Worm (Caenorhabditis elegans) whole organism, young adult: Measurements from ENCODE around the gene npr-12.

Experiments used
- B0035.1 ChIP-seq: sonication (generic microtip); optimal IDR thresholded peaks from 2 replicates; lab custom pipeline; 2016; ENCODE audit warnings: missing genetic modification characterization, mild to moderate bottlenecking, missing compliant biosample characterization, missing genotype, missing genetic modification reagents
- B0336.3 ChIP-seq: fragments of 200-800 bp; sonication (Bioruptor generic); IDR thresholded peaks from 2 replicates; pipeline ENCODE4 v1.3.6; 2022; ENCODE audit warnings: missing genetic modification characterization, missing compliant biosample characterization
- D2030.7 ChIP-seq: fragments of 200-800 bp; sonication (Bioruptor generic); IDR thresholded peaks from 2 replicates; pipeline ENCODE4 v1.3.6; 2022; ENCODE audit warnings: missing genetic modification reagents, missing genetic modification characterization, missing compliant biosample characterization
- F33H1.4 ChIP-seq: fragments of 200-800 bp; sonication (Bioruptor generic); IDR thresholded peaks from 2 replicates; pipeline ENCODE4 v1.3.6; 2022; ENCODE audit warnings: missing genetic modification reagents, missing genetic modification characterization, missing compliant biosample characterization
- F39B2.1 ChIP-seq: fragments of 200-800 bp; sonication (Bioruptor generic); IDR thresholded peaks from 2 replicates; pipeline ENCODE4 v1.3.6; 2022; ENCODE audit warnings: missing genetic modification reagents, missing genetic modification characterization, missing compliant biosample characterization
- F49E8.2 ChIP-seq: sonication (generic microtip); optimal IDR thresholded peaks from 3 replicates; lab custom pipeline; 2017; ENCODE audit warnings: missing genetic modification characterization, mild to moderate bottlenecking, missing compliant biosample characterization, antibody characterized with exemption, moderate library complexity; ENCODE audit not compliant: insufficient read depth
- Y53G8AR.9 ChIP-seq: fragments of 200-800 bp; sonication (Bioruptor generic); conservative IDR thresholded peaks from 2 replicates; pipeline ENCODE4 v1.3.6; 2022; ENCODE audit warnings: missing genetic modification reagents, missing genetic modification characterization, missing compliant biosample characterization
- athp-1 ChIP-seq: sonication (generic microtip); optimal IDR thresholded peaks from 2 replicates; lab custom pipeline; 2017; ENCODE audit warnings: mild to moderate bottlenecking, missing genetic modification characterization, missing compliant biosample characterization
- attf-5 ChIP-seq: fragments of 200-800 bp; sonication (Bioruptor generic); optimal IDR thresholded peaks from 2 replicates; lab custom pipeline; 2018; ENCODE audit warnings: mild to moderate bottlenecking, missing genetic modification characterization, missing compliant biosample characterization
- attf-6 ChIP-seq: fragments of 200-800 bp; sonication (Bioruptor generic); IDR thresholded peaks from 2 replicates; pipeline ENCODE4 v1.3.6; 2022; ENCODE audit warnings: missing genetic modification reagents, missing genetic modification characterization, missing compliant biosample characterization
- cebp-2 ChIP-seq: fragments of 200-800 bp; sonication (Bioruptor generic); IDR thresholded peaks from 2 replicates; pipeline ENCODE4 v1.3.6; 2022; ENCODE audit warnings: missing genetic modification characterization, missing compliant biosample characterization
- ceh-100 ChIP-seq: fragments of 200-800 bp; sonication (Bioruptor generic); IDR thresholded peaks from 2 replicates; pipeline ENCODE4 v1.3.6; 2022; ENCODE audit warnings: missing genetic modification reagents, missing genetic modification characterization, missing compliant biosample characterization
- ceh-40 ChIP-seq: fragments of 200-800 bp; sonication (Bioruptor generic); IDR thresholded peaks from 2 replicates; pipeline ENCODE4 v1.3.6; 2022; ENCODE audit warnings: missing genetic modification characterization, missing compliant biosample characterization
- ceh-58 ChIP-seq: fragments of 200-800 bp; sonication (Bioruptor generic); IDR thresholded peaks from 2 replicates; pipeline ENCODE4 v1.3.6; 2022; ENCODE audit warnings: missing genetic modification characterization, missing compliant biosample characterization
- die-1 ChIP-seq: sonication (generic microtip); optimal IDR thresholded peaks from 2 replicates; lab custom pipeline; 2016; ENCODE audit warnings: missing genotype, mild to moderate bottlenecking, missing genetic modification characterization, missing compliant biosample characterization
- dpff-1 ChIP-seq: sonication (generic microtip); optimal IDR thresholded peaks from 2 replicates; lab custom pipeline; 2017; ENCODE audit warnings: mild to moderate bottlenecking, missing genetic modification characterization, missing compliant biosample characterization
- efl-1 ChIP-seq: fragments of 150-350 bp; optimal IDR thresholded peaks from 2 replicates; lab custom pipeline; 2014; ENCODE audit warnings: missing biosample characterization, missing genetic modification reagents, missing genetic modification characterization
- egl-44 ChIP-seq: fragments of 200-800 bp; sonication (Bioruptor generic); IDR thresholded peaks from 2 replicates; pipeline ENCODE4 v1.3.6; 2022; ENCODE audit warnings: missing genetic modification reagents, missing genetic modification characterization, missing compliant biosample characterization
- him-1 ChIP-seq: sonication (generic microtip); optimal IDR thresholded peaks from 2 replicates; lab custom pipeline; 2016; ENCODE audit warnings: missing genotype, missing genetic modification reagents, missing genetic modification characterization, missing compliant biosample characterization
- hmg-1.2 ChIP-seq: fragments of 200-800 bp; sonication (Bioruptor generic); IDR thresholded peaks from 2 replicates; pipeline ENCODE4 v1.3.6; 2022; ENCODE audit warnings: missing genetic modification reagents, missing genetic modification characterization, missing compliant biosample characterization
- hrde-1 ChIP-seq: sonication (generic microtip); optimal IDR thresholded peaks from 2 replicates; lab custom pipeline; 2016; ENCODE audit warnings: missing genetic modification characterization, mild to moderate bottlenecking, missing compliant biosample characterization, moderate library complexity, missing genotype, missing genetic modification reagents, borderline replicate concordance
- hsf-1 ChIP-seq: fragments of 200-800 bp; sonication (Bioruptor generic); IDR thresholded peaks from 2 replicates; pipeline ENCODE4 v1.3.6; 2022; ENCODE audit warnings: missing genetic modification reagents, missing genetic modification characterization, missing compliant biosample characterization
- lag-1 ChIP-seq: fragments of 200-800 bp; sonication (Bioruptor generic); IDR thresholded peaks from 2 replicates; pipeline ENCODE4 v1.3.6; 2022; ENCODE audit warnings: missing genetic modification reagents, missing genetic modification characterization, missing compliant biosample characterization
- lin-26 ChIP-seq: fragments of 200-800 bp; sonication (Bioruptor generic); IDR thresholded peaks from 2 replicates; pipeline ENCODE4 v1.3.6; 2022; ENCODE audit warnings: missing genetic modification reagents, missing genetic modification characterization, missing compliant biosample characterization
- lin-40 ChIP-seq: sonication (generic microtip); optimal IDR thresholded peaks from 2 replicates; lab custom pipeline; 2016; ENCODE audit warnings: missing genetic modification characterization, mild to moderate bottlenecking, missing compliant biosample characterization, missing genotype, missing genetic modification reagents
- lin-54 ChIP-seq: fragments of 200-800 bp; sonication (Bioruptor generic); optimal IDR thresholded peaks from 2 replicates; lab custom pipeline; 2018; ENCODE audit warnings: mild to moderate bottlenecking, missing genetic modification characterization, missing compliant biosample characterization
- lsl-1 ChIP-seq: fragments of 200-800 bp; sonication (Bioruptor generic); optimal IDR thresholded peaks from 2 replicates; lab custom pipeline; 2018; ENCODE audit warnings: mild to moderate bottlenecking, missing genetic modification characterization, moderate library complexity, missing compliant biosample characterization
- lsy-27 ChIP-seq: sonication (generic microtip); optimal IDR thresholded peaks from 2 replicates; lab custom pipeline; 2017; ENCODE audit warnings: missing genetic modification characterization, mild to moderate bottlenecking, missing compliant biosample characterization, antibody characterized with exemption, missing genotype, borderline replicate concordance; ENCODE audit not compliant: insufficient read depth
- madf-3 ChIP-seq: fragments of 200-800 bp; sonication (Bioruptor generic); IDR thresholded peaks from 2 replicates; pipeline ENCODE4 v1.3.6; 2022; ENCODE audit warnings: missing genetic modification reagents, missing genetic modification characterization, missing compliant biosample characterization
- mcd-1 ChIP-seq: fragments of 200-800 bp; sonication (Bioruptor generic); IDR thresholded peaks from 2 replicates; pipeline ENCODE4 v1.3.6; 2022; ENCODE audit warnings: missing genetic modification reagents, missing genetic modification characterization, missing compliant biosample characterization
- mel-28 ChIP-seq: sonication (generic microtip); optimal IDR thresholded peaks from 2 replicates; lab custom pipeline; 2016; ENCODE audit warnings: borderline replicate concordance, mild to moderate bottlenecking, missing genetic modification characterization, missing compliant biosample characterization
- mes-4 ChIP-seq: sonication (generic microtip); optimal IDR thresholded peaks from 2 replicates; lab custom pipeline; 2016; ENCODE audit warnings: missing genotype, missing genetic modification characterization, missing compliant biosample characterization
- nhr-120 ChIP-seq: fragments of 200-800 bp; sonication (Bioruptor generic); IDR thresholded peaks from 2 replicates; pipeline ENCODE4 v1.3.6; 2022; ENCODE audit warnings: missing genetic modification characterization, missing compliant biosample characterization
- nhr-90 ChIP-seq: sonication (generic microtip); optimal IDR thresholded peaks from 2 replicates; lab custom pipeline; 2016; ENCODE audit warnings: missing genotype, mild to moderate bottlenecking, missing genetic modification characterization, missing compliant biosample characterization
- pbrm-1 ChIP-seq: fragments of 200-800 bp; sonication (Bioruptor generic); IDR thresholded peaks from 2 replicates; pipeline ENCODE4 v1.3.6; 2022; ENCODE audit warnings: missing genetic modification reagents, missing genetic modification characterization, missing compliant biosample characterization
- rcor-1 ChIP-seq: fragments of 200-800 bp; sonication (Bioruptor generic); IDR thresholded peaks from 2 replicates; pipeline ENCODE4 v1.3.6; 2022; ENCODE audit warnings: missing genetic modification reagents, missing genetic modification characterization, missing compliant biosample characterization
- rec-8 ChIP-seq, 2 experiments: sonication (generic microtip); optimal IDR thresholded peaks; 2 replicates each; lab custom pipeline; 2016; ENCODE audit warnings: mild to moderate bottlenecking in 2 of 2, missing genetic modification characterization in 2 of 2, missing genetic modification reagents in 2 of 2, missing genotype in 2 of 2, missing biosample characterization in 1 of 2, missing compliant biosample characterization in 1 of 2, moderate library complexity in 1 of 2
- rpc-1 ChIP-seq, 2 experiments: fragments of 150-350 bp in 1 of 2; sonication (generic microtip) in 1 of 2; optimal IDR thresholded peaks; 2 replicates each; lab custom pipeline; 2014 to 2018; ENCODE audit warnings: missing biosample characterization in 1 of 2, missing genetic modification characterization in 1 of 2, missing genetic modification reagents in 1 of 2, missing genotype in 1 of 2
- snpc-1.3 ChIP-seq: sonication (generic microtip); optimal IDR thresholded peaks from 2 replicates; lab custom pipeline; 2017; ENCODE audit warnings: missing genetic modification characterization, mild to moderate bottlenecking, missing compliant biosample characterization, antibody characterized with exemption, moderate library complexity, missing genotype, missing genetic modification reagents; ENCODE audit not compliant: insufficient read depth
- snpc-3.4 ChIP-seq: sonication (generic microtip); optimal IDR thresholded peaks from 2 replicates; lab custom pipeline; 2017; ENCODE audit warnings: missing genetic modification characterization, mild to moderate bottlenecking, missing compliant biosample characterization, antibody characterized with exemption, moderate library complexity, missing genotype, missing genetic modification reagents
- snpc-4 ChIP-seq, 5 experiments: fragments of 150-350 bp in 1 of 5; sonication (generic microtip) in 4 of 5; optimal IDR thresholded peaks; 2 replicates each; lab custom pipeline; 2014 to 2018; ENCODE audit warnings: missing genetic modification characterization in 5 of 5, missing biosample characterization in 3 of 5, antibody characterized with exemption in 2 of 5, mild to moderate bottlenecking in 2 of 5, missing compliant biosample characterization in 2 of 5, missing genotype in 2 of 5, moderate library complexity in 2 of 5, missing genetic modification reagents in 1 of 5
- tbx-9 ChIP-seq: sonication (generic microtip); optimal IDR thresholded peaks from 2 replicates; lab custom pipeline; 2016; ENCODE audit warnings: borderline replicate concordance, missing genetic modification characterization, inconsistent platforms, missing compliant biosample characterization
- unc-62 ChIP-seq: fragments of 150-350 bp; optimal IDR thresholded peaks from 2 replicates; lab custom pipeline; 2014; ENCODE audit warnings: missing biosample characterization, missing genetic modification reagents, missing genetic modification characterization
- ztf-18 ChIP-seq: sonication (generic microtip); optimal IDR thresholded peaks from 2 replicates; lab custom pipeline; 2016; ENCODE audit warnings: missing genotype, mild to moderate bottlenecking, missing genetic modification characterization, missing compliant biosample characterization

Gene npr-12

ce11 chrIV:6974162-6974938, 36.9 kb upstream of the npr-12 start:
- TF ChIP-seq madf-3 (GFP tag; lab: Robert Waterston, UW) (peak; percentile 80), tbx-9 (no peak), lsy-27 (tag; lab: Kevin White, UChicago) (no peak), lin-54 (GFP tag; lab: Kevin White, UChicago) (peak; percentile 49), rec-8 (tag; optimal IDR thresholded peaks at IDR 0.05; lab: Kevin White, UChicago) (no peak), snpc-4 (GFP tag; optimal IDR thresholded peaks at IDR 0.05; lab: Kevin White, UChicago) (peak; percentile 46), snpc-4 (tag; optimal IDR thresholded peaks at IDR 0.05; lab: Kevin White, UChicago) (peak in 2 of 4 experiments; percentile 75 to 76), Y53G8AR.9 (GFP tag; lab: Robert Waterston, UW) (peak; percentile 80), snpc-3.4 (tag; lab: Kevin White, UChicago) (peak; percentile 37), mcd-1 (GFP tag; lab: Robert Waterston, UW) (no peak), mes-4 (tag; lab: Kevin White, UChicago) (no peak), egl-44 (no peak), ceh-100 (peak; percentile 58; the same call in 1 of the 2 replicates), nhr-120 (GFP tag; lab: Robert Waterston, UW) (0 out of 2 replicates have a peak, but pooled peaks have one; percentile 5), D2030.7 (GFP tag; lab: Robert Waterston, UW) (no peak), cebp-2 (GFP tag; lab: Robert Waterston, UW) (peak; percentile 75; the same call in 1 of the 2 replicates), nhr-90 (tag; lab: Kevin White, UChicago) (no peak), lag-1 (GFP tag; lab: Robert Waterston, UW) (no peak), ceh-58 (GFP tag; lab: Robert Waterston, UW) (0 out of 2 replicates have a peak, but pooled peaks have one; percentile 66), F49E8.2 (tag; lab: Kevin White, UChicago) (peak; percentile 82), ceh-40 (0 out of 2 replicates have a peak, but pooled peaks have one; percentile 30), B0035.1 (tag; lab: Kevin White, UChicago) (no peak), dpff-1 (tag; lab: Kevin White, UChicago) (no peak), hmg-1.2 (peak; percentile 36; the same call in 1 of the 2 replicates), snpc-1.3 (tag; lab: Kevin White, UChicago) (peak; percentile 53), F39B2.1 (GFP tag; lab: Robert Waterston, UW) (peak; percentile 67; the same call in 1 of the 2 replicates), rcor-1 (GFP tag; lab: Robert Waterston, UW) (peak; percentile 75), hsf-1 (GFP tag; lab: Robert Waterston, UW) (peak; percentile 80), athp-1 (tag; lab: Kevin White, UChicago) (peak; percentile 62), efl-1 (GFP tag; lab: Kevin White, UChicago) (peak; percentile 0), hrde-1 (tag; lab: Kevin White, UChicago) (peak; percentile 64), die-1 (tag; lab: Kevin White, UChicago) (peak; percentile 11), pbrm-1 (peak; percentile 60), B0336.3 (peak; percentile 51), F33H1.4 (GFP tag; lab: Robert Waterston, UW) (peak; percentile 44), attf-5 (GFP tag; lab: Kevin White, UChicago) (no peak), rpc-1 (optimal IDR thresholded peaks at IDR 0.05; lab: Kevin White, UChicago) (no peak), rpc-1 (tag; optimal IDR thresholded peaks at IDR 0.05; lab: Kevin White, UChicago) (no peak), lsl-1 (GFP tag; lab: Kevin White, UChicago) (peak; percentile 42), ztf-18 (tag; lab: Kevin White, UChicago) (peak; percentile 15), attf-6 (GFP tag; lab: Robert Waterston, UW) (peak; percentile 84), lin-40 (tag; lab: Kevin White, UChicago) (no peak), unc-62 (no peak), lin-26 (GFP tag; lab: Robert Waterston, UW) (peak; percentile 64; the same call in 1 of the 2 replicates), him-1 (peak; percentile 38), mel-28 (tag; lab: Kevin White, UChicago) (no peak)
